Fruit fly (Drosophila melanogaster): Measurements from ENCODE around the gene eEF1gamma.
A peak's percentile ranks its signal among the peaks of the same experiment; 100 is the strongest.

eEF1gamma gene

dm6 chr3R:29215652-29216483 lies 4.1 kb upstream of the eEF1gamma start (continued):
- TF ChIP-seq sc (optimal IDR thresholded peaks at IDR 0.05) (no peak), sc (GFP tag; optimal IDR thresholded peaks at IDR 0.05) (no peak), so (GFP tag; IDR thresholded peaks at IDR 0.05) (no peak), Max (GFP tag; optimal IDR thresholded peaks at IDR 0.05) (no peak), E2f2 (GFP tag; IDR thresholded peaks at IDR 0.05) (no peak; the same call in 1 of the 2 replicates), pum (GFP tag; optimal IDR thresholded peaks at IDR 0.05) (no peak), rib (GFP tag; IDR thresholded peaks at IDR 0.05) (no peak), CG31441 (GFP tag; IDR thresholded peaks at IDR 0.05) (no peak), Lhr (GFP tag; optimal IDR thresholded peaks at IDR 0.05) (no peak), ftz-f1 (GFP tag; optimal IDR thresholded peaks at IDR 0.05) (no peak), Sin3A (optimal IDR thresholded peaks at IDR 0.05) (no peak), CG11398 (GFP tag; optimal IDR thresholded peaks at IDR 0.05) (no peak), trh (GFP tag; optimal IDR thresholded peaks at IDR 0.05) (no peak), cato (GFP tag; optimal IDR thresholded peaks at IDR 0.05; ENCODE audit: borderline replicate concordance) (no peak), bcd (GFP tag; optimal IDR thresholded peaks at IDR 0.05) (no peak), CG14667 (GFP tag; IDR thresholded peaks at IDR 0.05) (no peak), gsb-n (tag; optimal IDR thresholded peaks at IDR 0.05) (peak; percentile 14), CG6689 (GFP tag; IDR thresholded peaks at IDR 0.05) (no peak), CG4424 (GFP tag; optimal IDR thresholded peaks at IDR 0.05) (no peak), CG1603 (tag; optimal IDR thresholded peaks at IDR 0.05) (peak; percentile 17), CG31224 (GFP tag; IDR thresholded peaks at IDR 0.05) (no peak), CG4707 (GFP tag; optimal IDR thresholded peaks at IDR 0.05) (no peak), pb (GFP tag; optimal IDR thresholded peaks at IDR 0.05) (no peak), Scr (GFP tag; IDR thresholded peaks at IDR 0.05; ENCODE audit: partially characterized antibody) (no peak), gcm2 (GFP tag; optimal IDR thresholded peaks at IDR 0.05) (no peak), CG10979 (tag; optimal IDR thresholded peaks at IDR 0.05) (peak; percentile 0), nerfin-2 (GFP tag; IDR thresholded peaks at IDR 0.05; ENCODE audit: partially characterized antibody) (no peak), tup (GFP tag; optimal IDR thresholded peaks at IDR 0.05) (no peak), CG7357 (GFP tag; IDR thresholded peaks at IDR 0.05) (no peak), H15 (GFP tag; IDR thresholded peaks at IDR 0.05) (no peak), CG7271 (tag; optimal IDR thresholded peaks at IDR 0.05) (no peak), CG14014 (GFP tag; IDR thresholded peaks at IDR 0.05) (no peak), Mad (GFP tag; optimal IDR thresholded peaks at IDR 0.05) (no peak), tin (GFP tag; optimal IDR thresholded peaks at IDR 0.05) (no peak), luna (GFP tag; optimal IDR thresholded peaks at IDR 0.05) (no peak), CG12071 (GFP tag; optimal IDR thresholded peaks at IDR 0.05) (no peak), Hr51 (GFP tag; optimal IDR thresholded peaks at IDR 0.05) (peak in 1 of 2 experiments; percentile 10), CG3407 (GFP tag; optimal IDR thresholded peaks at IDR 0.05) (no peak), CG15011 (GFP tag; optimal IDR thresholded peaks at IDR 0.05) (no peak), Taf1 (GFP tag; IDR thresholded peaks at IDR 0.05) (no peak), Six4 (GFP tag; optimal IDR thresholded peaks at IDR 0.05) (peak; percentile 4), Adf1 (GFP tag; IDR thresholded peaks at IDR 0.05) (no peak), CG6854 (GFP tag; optimal IDR thresholded peaks at IDR 0.05) (no peak), Dp (GFP tag; optimal IDR thresholded peaks at IDR 0.05) (no peak), CG12659 (GFP tag; optimal IDR thresholded peaks at IDR 0.05) (no peak), CG8359 (GFP tag; optimal IDR thresholded peaks at IDR 0.05; ENCODE audit: borderline replicate concordance) (no peak), Sox100B (GFP tag; optimal IDR thresholded peaks at IDR 0.05) (no peak), CG13775 (GFP tag; optimal IDR thresholded peaks at IDR 0.05) (no peak), Lpt (GFP tag; optimal IDR thresholded peaks at IDR 0.05) (no peak), CG3847 (GFP tag; IDR thresholded peaks at IDR 0.05) (no peak), CG3838 (GFP tag; optimal IDR thresholded peaks at IDR 0.05) (no peak)

All from whole organism, embryonic.